Worm (Caenorhabditis elegans) whole organism, L2 larva: Measurements from ENCODE around the gene ZK673.11.

Experiments
- ceh-16 ChIP-seq: fragments of 150-350 bp; optimal IDR thresholded peaks from 2 replicates; lab custom pipeline; 2014; ENCODE audit warnings: missing biosample characterization, missing genetic modification characterization
- lin-13 ChIP-seq: fragments of 150-350 bp; optimal IDR thresholded peaks from 2 replicates; lab custom pipeline; 2014; ENCODE audit warnings: missing biosample characterization, missing genetic modification reagents, missing genetic modification characterization
- nhr-23 ChIP-seq: fragments of 150-350 bp; optimal IDR thresholded peaks from 2 replicates; lab custom pipeline; 2014; ENCODE audit warnings: missing biosample characterization, missing genetic modification reagents, missing genetic modification characterization
- nhr-237 ChIP-seq: fragments of 150-350 bp; optimal IDR thresholded peaks from 2 replicates; lab custom pipeline; 2014; ENCODE audit warnings: missing biosample characterization, missing genetic modification characterization
- ztf-4 ChIP-seq: fragments of 150-350 bp; optimal IDR thresholded peaks from 2 replicates; lab custom pipeline; 2014; ENCODE audit warnings: missing biosample characterization, missing genetic modification characterization

- TF ChIP-seq ceh-16 (tag; lab: Kevin White, UChicago) (peak; percentile 74), ztf-4 (tag; lab: Kevin White, UChicago) (peak; percentile 63), nhr-23 (no peak), lin-13 (GFP tag; lab: Kevin White, UChicago) (peak; percentile 72), nhr-237 (tag; lab: Kevin White, UChicago) (no peak)
Measured at ce11 chrII:10502491-10503063, 45.5 kb downstream of the ZK673.11 start, which contains the start of gene myrf-1.
